Fruit fly (Drosophila melanogaster) whole organism, embryonic: Measurements from ENCODE around the gene CG42759.

Experiments
- Ada2b ChIP-seq: fragments of 200-800 bp; sonication (Bioruptor generic); IDR thresholded peaks from 2 replicates; pipeline ENCODE4 v1.3.6; 2022; ENCODE audit warnings: missing biosample characterization, missing genetic modification characterization
- Bgb ChIP-seq: fragments of 200-800 bp; sonication (Bioruptor generic); IDR thresholded peaks from 2 replicates; pipeline ENCODE4 v1.3.6; 2022; ENCODE audit warnings: missing biosample characterization, missing genetic modification characterization; ENCODE audit not compliant: partially characterized antibody
- CG10147 ChIP-seq: fragments of 200-800 bp; sonication (Bioruptor generic); optimal IDR thresholded peaks from 2 replicates; lab custom pipeline; 2019; ENCODE audit warnings: missing biosample characterization, mild to moderate bottlenecking, missing genetic modification characterization, moderate library complexity
- CG10959 ChIP-seq: fragments of 200-800 bp; sonication (Bioruptor generic); IDR thresholded peaks from 2 replicates; pipeline ENCODE4 v1.3.6; 2022; ENCODE audit warnings: missing biosample characterization, missing genetic modification characterization
- CG11560 ChIP-seq: fragments of 200-800 bp; sonication (Bioruptor generic); IDR thresholded peaks from 3 replicates; pipeline ENCODE4 v1.3.6; 2022; ENCODE audit warnings: missing biosample characterization, missing genetic modification characterization
- CG12391 ChIP-seq: fragments of 200-800 bp; sonication (Bioruptor generic); optimal IDR thresholded peaks from 3 replicates; lab custom pipeline; 2018; ENCODE audit warnings: missing biosample characterization, mild to moderate bottlenecking, missing genetic modification characterization, moderate library complexity
- CG14710 ChIP-seq: fragments of 200-800 bp; sonication (Bioruptor generic); optimal IDR thresholded peaks from 3 replicates; lab custom pipeline; 2019; ENCODE audit warnings: missing biosample characterization, mild to moderate bottlenecking, missing genetic modification characterization, moderate library complexity
- CG1529 ChIP-seq: fragments of 200-800 bp; sonication (Bioruptor generic); optimal IDR thresholded peaks from 3 replicates; lab custom pipeline; 2018; ENCODE audit warnings: missing biosample characterization, missing genetic modification characterization
- CG16863 ChIP-seq: fragments of 200-800 bp; sonication (Bioruptor generic); optimal IDR thresholded peaks from 3 replicates; lab custom pipeline; 2016; ENCODE audit warnings: missing biosample characterization, missing genetic modification characterization
- CG17328 ChIP-seq: fragments of 200-800 bp; sonication (Bioruptor generic); IDR thresholded peaks from 2 replicates; pipeline ENCODE4 v1.3.6; 2022; ENCODE audit warnings: missing biosample characterization, missing genetic modification characterization
- CG1832 ChIP-seq: fragments of 200-800 bp; sonication (Bioruptor generic); optimal IDR thresholded peaks from 2 replicates; lab custom pipeline; 2017; ENCODE audit warnings: missing biosample characterization, mild to moderate bottlenecking, missing genetic modification characterization, inconsistent platforms
- CG3838 ChIP-seq: fragments of 200-800 bp; sonication (Bioruptor generic); optimal IDR thresholded peaks from 3 replicates; lab custom pipeline; 2016; ENCODE audit warnings: missing biosample characterization, missing genetic modification characterization
- CG4730 ChIP-seq: fragments of 200-800 bp; sonication (Bioruptor generic); IDR thresholded peaks from 2 replicates; pipeline ENCODE4 v1.3.6; 2022; ENCODE audit warnings: missing biosample characterization, missing genetic modification characterization
- CG5245 ChIP-seq: fragments of 200-800 bp; sonication (Bioruptor generic); optimal IDR thresholded peaks from 3 replicates; lab custom pipeline; 2016; ENCODE audit warnings: missing biosample characterization, missing genetic modification characterization
- CG5953 ChIP-seq: fragments of 200-800 bp; sonication (Bioruptor generic); IDR thresholded peaks from 2 replicates; pipeline ENCODE4 v1.3.6; 2022; ENCODE audit warnings: missing biosample characterization, missing genetic modification characterization
- CG6254 ChIP-seq: fragments of 200-800 bp; sonication (Bioruptor generic); optimal IDR thresholded peaks from 3 replicates; lab custom pipeline; 2017; ENCODE audit warnings: mild to moderate bottlenecking, missing biosample characterization, missing genetic modification reagents, missing genetic modification characterization
- CG7372 ChIP-seq: fragments of 200-800 bp; sonication (Bioruptor generic); IDR thresholded peaks from 2 replicates; pipeline ENCODE4 v1.3.6; 2022; ENCODE audit warnings: missing biosample characterization, missing genetic modification characterization
- CG9609 ChIP-seq: fragments of 200-800 bp; sonication (Bioruptor generic); optimal IDR thresholded peaks from 3 replicates; lab custom pipeline; 2016; ENCODE audit warnings: missing biosample characterization, missing genetic modification characterization
- Camta ChIP-seq: fragments of 200-800 bp; sonication (Bioruptor generic); optimal IDR thresholded peaks from 2 replicates; lab custom pipeline; 2016; ENCODE audit warnings: missing biosample characterization, missing genetic modification characterization
- CrebB ChIP-seq: fragments of 200-800 bp; sonication (Bioruptor generic); optimal IDR thresholded peaks from 3 replicates; lab custom pipeline; 2018; ENCODE audit warnings: missing biosample characterization, mild to moderate bottlenecking, missing genetic modification characterization
- Dp ChIP-seq: fragments of 200-800 bp; sonication (Bioruptor generic); optimal IDR thresholded peaks from 2 replicates; lab custom pipeline; 2018; ENCODE audit warnings: missing biosample characterization, mild to moderate bottlenecking, missing genetic modification characterization, moderate library complexity
- Drgx ChIP-seq: fragments of 200-800 bp; sonication (Bioruptor generic); IDR thresholded peaks from 2 replicates; pipeline ENCODE4 v1.3.6; 2022; ENCODE audit warnings: missing biosample characterization, missing genetic modification characterization
- Gug ChIP-seq: fragments of 200-800 bp; sonication (Bioruptor generic); IDR thresholded peaks from 4 replicates; pipeline ENCODE4 v1.3.6; 2022; ENCODE audit warnings: missing biosample characterization, missing genetic modification characterization
- HLH4C ChIP-seq: fragments of 200-800 bp; sonication (Bioruptor generic); IDR thresholded peaks from 3 replicates; pipeline ENCODE4 v1.3.6; 2022; ENCODE audit warnings: missing biosample characterization, missing genetic modification characterization; ENCODE audit not compliant: partially characterized antibody
- Hmx ChIP-seq: fragments of 200-800 bp; sonication (Bioruptor generic); optimal IDR thresholded peaks from 2 replicates; lab custom pipeline; 2016; ENCODE audit warnings: missing biosample characterization, missing genetic modification characterization
- Hr78 ChIP-seq, 2 experiments: fragments of 200-800 bp in 1 of 2; fragments of >200 bp in 1 of 2; sonication (Bioruptor generic) in 1 of 2; optimal IDR thresholded peaks; 2 replicates each; lab custom pipeline; 2017 to 2019; ENCODE audit warnings: missing biosample characterization in 2 of 2, missing genetic modification characterization in 2 of 2, mild to moderate bottlenecking in 1 of 2, moderate library complexity in 1 of 2
- Neu2 ChIP-seq: fragments of 200-800 bp; sonication (Bioruptor generic); optimal IDR thresholded peaks from 3 replicates; lab custom pipeline; 2016; ENCODE audit warnings: missing biosample characterization, missing genetic modification characterization, borderline replicate concordance
- PHDP ChIP-seq: fragments of 200-800 bp; sonication (Bioruptor generic); optimal IDR thresholded peaks from 3 replicates; lab custom pipeline; 2018; ENCODE audit warnings: missing biosample characterization, mild to moderate bottlenecking, missing genetic modification characterization, moderate library complexity
- Rx ChIP-seq: fragments of 200-800 bp; sonication (Bioruptor generic); IDR thresholded peaks from 2 replicates; pipeline ENCODE4 v1.3.6; 2022; ENCODE audit warnings: missing biosample characterization, missing genetic modification characterization
- Sox100B ChIP-seq: fragments of 200-800 bp; sonication (Bioruptor generic); optimal IDR thresholded peaks from 3 replicates; lab custom pipeline; 2018; ENCODE audit warnings: missing biosample characterization, mild to moderate bottlenecking, missing genetic modification characterization
- Stat92E ChIP-seq, 3 experiments: fragments of >200 bp in 2 of 3; fragments of 200-800 bp in 1 of 3; sonication (Bioruptor generic) in 1 of 3; optimal IDR thresholded peaks; 2 replicates each; lab custom pipeline; 2017 to 2019; ENCODE audit warnings: missing biosample characterization in 3 of 3, missing genetic modification characterization in 3 of 3, mild to moderate bottlenecking in 1 of 3, moderate library complexity in 1 of 3
- Xbp1 ChIP-seq: fragments of 200-800 bp; sonication (Bioruptor generic); optimal IDR thresholded peaks from 3 replicates; lab custom pipeline; 2016; ENCODE audit warnings: missing biosample characterization, mild to moderate bottlenecking, missing genetic modification characterization
- aop ChIP-seq: fragments of 200-800 bp; sonication (Bioruptor generic); IDR thresholded peaks from 2 replicates; pipeline ENCODE4 v1.3.6; 2022; ENCODE audit warnings: missing biosample characterization, missing genetic modification characterization
- ash1 ChIP-seq: fragments of 200-800 bp; sonication (Bioruptor generic); optimal IDR thresholded peaks from 2 replicates; lab custom pipeline; 2018; ENCODE audit warnings: missing biosample characterization, mild to moderate bottlenecking, missing genetic modification characterization
- bigmax ChIP-seq: fragments of 200-800 bp; sonication (Bioruptor generic); optimal IDR thresholded peaks from 2 replicates; lab custom pipeline; 2018; ENCODE audit warnings: missing biosample characterization, mild to moderate bottlenecking, missing genetic modification characterization
- corto ChIP-seq: fragments of 200-800 bp; sonication (Bioruptor generic); optimal IDR thresholded peaks from 2 replicates; lab custom pipeline; 2016; ENCODE audit warnings: missing biosample characterization, mild to moderate bottlenecking, missing genetic modification characterization, moderate library complexity
- crc ChIP-seq: fragments of 200-800 bp; sonication (Bioruptor generic); optimal IDR thresholded peaks from 2 replicates; lab custom pipeline; 2016; ENCODE audit warnings: missing biosample characterization, missing genetic modification characterization
- dan ChIP-seq: fragments of 200-800 bp; sonication (Bioruptor generic); IDR thresholded peaks from 2 replicates; pipeline ENCODE4 v1.3.6; 2022; ENCODE audit warnings: missing biosample characterization, missing genetic modification characterization
- fru ChIP-seq: fragments of >200 bp; optimal IDR thresholded peaks from 2 replicates; lab custom pipeline; 2017
- gcm ChIP-seq: fragments of 200-800 bp; sonication (Bioruptor generic); optimal IDR thresholded peaks from 2 replicates; lab custom pipeline; 2019; ENCODE audit warnings: missing biosample characterization, mild to moderate bottlenecking, missing genetic modification characterization, moderate library complexity
- gsb-n ChIP-seq: fragments of 200-800 bp; sonication (Bioruptor generic); optimal IDR thresholded peaks from 3 replicates; lab custom pipeline; 2018; ENCODE audit warnings: missing biosample characterization, mild to moderate bottlenecking, missing genetic modification characterization
- lbe ChIP-seq: fragments of 200-800 bp; sonication (Bioruptor generic); optimal IDR thresholded peaks from 2 replicates; lab custom pipeline; 2016; ENCODE audit warnings: missing biosample characterization, mild to moderate bottlenecking, missing genetic modification characterization
- pita ChIP-seq: fragments of 200-800 bp; sonication (Bioruptor generic); optimal IDR thresholded peaks from 2 replicates; lab custom pipeline; 2017; ENCODE audit warnings: missing biosample characterization, mild to moderate bottlenecking, missing genetic modification characterization
- sc ChIP-seq, 3 experiments: fragments of >200 bp in 2 of 3; fragments of 200-800 bp in 1 of 3; sonication (Bioruptor generic) in 1 of 3; optimal IDR thresholded peaks; 2 replicates in 2 of 3; 3 replicates in 1 of 3; lab custom pipeline; 2017; ENCODE audit warnings: mild to moderate bottlenecking in 1 of 3, missing biosample characterization in 1 of 3, missing genetic modification characterization in 1 of 3, missing genetic modification reagents in 1 of 3
- sob ChIP-seq: fragments of 200-800 bp; sonication (Bioruptor generic); IDR thresholded peaks from 2 replicates; pipeline ENCODE4 v1.3.6; 2022; ENCODE audit warnings: missing biosample characterization, missing genetic modification characterization
- sqz ChIP-seq: fragments of 200-800 bp; sonication (Bioruptor generic); optimal IDR thresholded peaks from 3 replicates; lab custom pipeline; 2018; ENCODE audit warnings: missing biosample characterization, mild to moderate bottlenecking, missing genetic modification characterization
- sr ChIP-seq: fragments of 200-800 bp; sonication (Bioruptor generic); IDR thresholded peaks from 3 replicates; pipeline ENCODE4 v1.3.6; 2022; ENCODE audit warnings: missing biosample characterization, missing genetic modification characterization
- tgo ChIP-seq: fragments of 200-800 bp; sonication (Bioruptor generic); IDR thresholded peaks from 3 replicates; pipeline ENCODE4 v1.3.6; 2022; ENCODE audit warnings: missing biosample characterization, missing genetic modification characterization
- trem ChIP-seq: fragments of 200-800 bp; optimal IDR thresholded peaks from 3 replicates; lab custom pipeline; 2019; ENCODE audit warnings: missing biosample characterization, mild to moderate bottlenecking, missing genetic modification characterization, moderate library complexity
- zf30C ChIP-seq: fragments of 200-800 bp; sonication (Bioruptor generic); optimal IDR thresholded peaks from 3 replicates; lab custom pipeline; 2018; ENCODE audit warnings: missing biosample characterization, mild to moderate bottlenecking, missing genetic modification characterization

The CG42759 gene

DNA sequence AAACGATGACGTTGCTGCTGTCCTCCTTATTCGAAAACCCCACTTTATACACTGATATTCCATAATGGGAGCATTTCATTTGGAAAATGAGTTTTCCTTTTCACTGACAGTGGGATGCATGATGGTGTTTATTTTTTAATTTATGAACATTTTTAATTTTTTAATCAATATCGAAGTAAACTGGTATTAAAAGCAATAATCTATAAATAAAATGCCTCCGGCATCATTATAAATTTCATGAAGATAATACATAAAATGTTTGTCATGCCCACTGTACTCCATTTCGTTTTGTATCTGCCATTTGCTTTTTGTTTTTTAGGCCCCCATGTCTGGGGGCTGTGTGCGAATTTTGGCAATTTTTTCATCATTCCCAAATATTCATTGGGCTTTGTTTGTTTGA lies 12.8 kb upstream of the CG42759 start (continued):
- TF ChIP-seq PHDP (peak; percentile 81), CG5245 (GFP tag; lab: Kevin White, UChicago) (peak; percentile 23), Sox100B (GFP tag; lab: Kevin White, UChicago) (peak; percentile 47), CG6254 (GFP tag; lab: Kevin White, UChicago) (peak; percentile 5), Hr78 (GFP tag; optimal IDR thresholded peaks at IDR 0.05; lab: Kevin White, UChicago) (no peak), fru (lab: Kevin White, UChicago) (no peak), CG17328 (peak; percentile 52), CG1529 (GFP tag; lab: Kevin White, UChicago) (no peak), Rx (GFP tag; lab: Robert Waterston, UW) (peak; percentile 51), lbe (GFP tag; lab: Kevin White, UChicago) (no peak), CrebB (tag; lab: Kevin White, UChicago) (no peak), Dp (GFP tag; lab: Kevin White, UChicago) (no peak), CG14710 (tag; lab: Kevin White, UChicago) (peak; percentile 32), CG5953 (GFP tag; lab: Robert Waterston, UW) (peak; percentile 54; the same call in 1 of the 2 replicates), corto (GFP tag; lab: Kevin White, UChicago) (no peak), crc (GFP tag; lab: Kevin White, UChicago) (no peak), Neu2 (GFP tag; lab: Kevin White, UChicago) (no peak), CG3838 (GFP tag; lab: Kevin White, UChicago) (no peak), sc (optimal IDR thresholded peaks at IDR 0.05; lab: Kevin White, UChicago) (no peak), sc (GFP tag; optimal IDR thresholded peaks at IDR 0.05; lab: Kevin White, UChicago) (no peak), CG10147 (GFP tag; lab: Kevin White, UChicago) (peak; percentile 75), Xbp1 (GFP tag; lab: Kevin White, UChicago) (peak; percentile 34), CG16863 (GFP tag; lab: Kevin White, UChicago) (no peak), CG10959 (GFP tag; lab: Robert Waterston, UW) (no peak), aop (GFP tag; lab: Robert Waterston, UW) (no peak), dan (GFP tag; lab: Robert Waterston, UW) (no peak), gcm (peak; percentile 31), gsb-n (tag; lab: Kevin White, UChicago) (no peak), Stat92E (GFP tag; optimal IDR thresholded peaks at IDR 0.05; lab: Kevin White, UChicago) (no peak), CG7372 (peak; percentile 35; the same call in 1 of the 2 replicates), zf30C (no peak), bigmax (GFP tag; lab: Kevin White, UChicago) (no peak), Drgx (GFP tag; lab: Robert Waterston, UW) (peak; percentile 88), CG9609 (no peak), CG12391 (tag; lab: Kevin White, UChicago) (peak; percentile 71), HLH4C (GFP tag; lab: Robert Waterston, UW) (no peak), Bgb (GFP tag; lab: Robert Waterston, UW) (no peak), sqz (GFP tag; lab: Kevin White, UChicago) (peak; percentile 5), ash1 (no peak), trem (tag; lab: Kevin White, UChicago) (peak; percentile 22), CG1832 (GFP tag; lab: Kevin White, UChicago) (no peak), sr (GFP tag; lab: Robert Waterston, UW) (no peak), Hmx (GFP tag; lab: Kevin White, UChicago) (no peak), Gug (GFP tag; lab: Robert Waterston, UW) (peak; percentile 14; the same call in 1 of the 4 replicates), sob (GFP tag; lab: Robert Waterston, UW) (peak; percentile 67), pita (GFP tag; lab: Kevin White, UChicago) (no peak), CG11560 (tag; lab: Robert Waterston, UW) (peak; percentile 25; the same call in 1 of the 3 replicates), Ada2b (GFP tag; lab: Robert Waterston, UW) (peak; percentile 50; the same call in 1 of the 2 replicates), CG4730 (GFP tag; lab: Robert Waterston, UW) (peak; percentile 36; the same call in 1 of the 2 replicates), Camta (GFP tag; lab: Kevin White, UChicago) (peak; percentile 30), tgo (GFP tag; lab: Robert Waterston, UW) (peak; percentile 67; the same call in 2 of the 3 replicates)
